Worm (Caenorhabditis elegans) whole organism, young adult: ENCODE results near the gene tag-89.

Experiments
- nfya-1 ChIP-seq: sonication (generic microtip); optimal IDR thresholded peaks from 2 replicates; lab custom pipeline; 2017; ENCODE audit warnings: antibody characterized with exemption, missing compliant biosample characterization, missing genetic modification characterization, borderline replicate concordance; ENCODE audit not compliant: insufficient read depth
- pha-4 ChIP-seq: fragments of 150-350 bp; sonication (generic microtip); optimal IDR thresholded peaks from 2 replicates; lab custom pipeline; 2014; ENCODE audit warnings: missing biosample characterization, missing genetic modification reagents, missing genetic modification characterization
- somi-1 ChIP-seq: fragments of 200-800 bp; sonication (Bioruptor generic); optimal IDR thresholded peaks from 2 replicates; lab custom pipeline; 2018; ENCODE audit warnings: mild to moderate bottlenecking, missing genetic modification characterization, missing compliant biosample characterization

- TF ChIP-seq pha-4 (tag; lab: Kevin White, UChicago) (no peak), somi-1 (GFP tag; lab: Kevin White, UChicago) (no peak), nfya-1 (tag; lab: Kevin White, UChicago) (no peak)
Measured at ce11 chrIV:11434575-11434974, 40.2 kb downstream of the tag-89 start.
